Worm (Caenorhabditis elegans): ENCODE measurements around the gene Y111B2A.2.

- TF ChIP-seq unc-62 (GFP tag; optimal IDR thresholded peaks at IDR 0.05): no peak
- peak; percentile 91 for TF ChIP-seq efl-1 (GFP tag; optimal IDR thresholded peaks at IDR 0.05)
- TF ChIP-seq snpc-1.3 (tag; optimal IDR thresholded peaks at IDR 0.05; ENCODE audit: insufficient read depth): peak; percentile 68
- TF ChIP-seq bed-2 (GFP tag; IDR thresholded peaks at IDR 0.05): no peak
- TF ChIP-seq madf-3 (GFP tag; IDR thresholded peaks at IDR 0.05): peak; percentile 89
- TF ChIP-seq ama-1 (optimal IDR thresholded peaks at IDR 0.05): no peak
- TF ChIP-seq ama-1 (GFP tag; optimal IDR thresholded peaks at IDR 0.05): no peak
- no peak for TF ChIP-seq die-1 (tag; optimal IDR thresholded peaks at IDR 0.05)
- TF ChIP-seq somi-1 (GFP tag; optimal IDR thresholded peaks at IDR 0.05): no peak
- TF ChIP-seq repo-1 (tag; optimal IDR thresholded peaks at IDR 0.05): no peak
- TF ChIP-seq B0336.3 (GFP tag; IDR thresholded peaks at IDR 0.05): peak; percentile 62
- no peak for TF ChIP-seq akir-1 (GFP tag; optimal IDR thresholded peaks at IDR 0.05)
- TF ChIP-seq snpc-4 (GFP tag; optimal IDR thresholded peaks at IDR 0.05): no peak
- peak; percentile 29 to 56 (median 40) for TF ChIP-seq snpc-4 (tag; optimal IDR thresholded peaks at IDR 0.05)
- peak; percentile 32 for TF ChIP-seq F49E8.2 (tag; optimal IDR thresholded peaks at IDR 0.05; ENCODE audit: insufficient read depth)
- TF ChIP-seq C06A6.2 (GFP tag; conservative IDR thresholded peaks at IDR 0.05): peak; percentile 32; the same call in 1 of the 2 replicates
Measured at ce11 chrIII:12453315-12453714, 42.6 kb upstream of the Y111B2A.2 start, which contains the start of gene ani-1.
